Worm (Caenorhabditis elegans) whole organism, late embryonic: Measurements from ENCODE around the gene mrpl-36.

Source experiments
- C08G9.2 ChIP-seq: sonication (generic microtip); optimal IDR thresholded peaks from 2 replicates; lab custom pipeline; 2016; ENCODE audit warnings: mild to moderate bottlenecking, missing genetic modification characterization, moderate library complexity, missing compliant biosample characterization
- mec-3 ChIP-seq: sonication (generic microtip); optimal IDR thresholded peaks from 2 replicates; lab custom pipeline; 2016; ENCODE audit warnings: borderline replicate concordance, missing genetic modification characterization, missing compliant biosample characterization
- pqm-1 ChIP-seq: sonication (generic microtip); optimal IDR thresholded peaks from 2 replicates; lab custom pipeline; 2016; ENCODE audit warnings: missing genetic modification characterization, missing compliant biosample characterization
- tbx-2 ChIP-seq: sonication (generic microtip); optimal IDR thresholded peaks from 2 replicates; lab custom pipeline; 2016; ENCODE audit warnings: missing genetic modification characterization, missing compliant biosample characterization
- ttx-3 ChIP-seq: sonication (generic microtip); optimal IDR thresholded peaks from 2 replicates; lab custom pipeline; 2016; ENCODE audit warnings: missing genetic modification reagents, missing genetic modification characterization, missing compliant biosample characterization

- no peak for TF ChIP-seq mec-3 (tag; lab: Kevin White, UChicago)
- TF ChIP-seq ttx-3 (tag; lab: Kevin White, UChicago) = no peak
- TF ChIP-seq pqm-1 (tag; lab: Kevin White, UChicago) = no peak
- peak; percentile 14 for TF ChIP-seq tbx-2 (tag; lab: Kevin White, UChicago)
- no peak for TF ChIP-seq C08G9.2
These were observed 22.7 kb downstream of the mrpl-36 start, which contains the start of gene ZK632.9 for ce11 chrIII:9825073-9825828.
